Worm (Caenorhabditis elegans) whole organism, late embryonic: Measurements from ENCODE around the gene moma-1.

Source experiments
- C08G9.2 ChIP-seq: sonication (generic microtip); optimal IDR thresholded peaks from 2 replicates; lab custom pipeline; 2016; ENCODE audit warnings: mild to moderate bottlenecking, missing genetic modification characterization, moderate library complexity, missing compliant biosample characterization
- K02D7.2 ChIP-seq: sonication (generic microtip); optimal IDR thresholded peaks from 2 replicates; lab custom pipeline; 2017; ENCODE audit warnings: mild to moderate bottlenecking, missing genetic modification characterization, missing compliant biosample characterization
- T23F11.4 ChIP-seq: fragments of 200-800 bp; sonication (Bioruptor generic); optimal IDR thresholded peaks from 2 replicates; lab custom pipeline; 2018; ENCODE audit warnings: mild to moderate bottlenecking, missing genetic modification characterization, missing compliant biosample characterization
- ama-1 ChIP-seq: fragments of 150-350 bp; optimal IDR thresholded peaks from 2 replicates; lab custom pipeline; 2014
- ceh-14 ChIP-seq: sonication (generic microtip); optimal IDR thresholded peaks from 2 replicates; lab custom pipeline; 2016; ENCODE audit warnings: missing genotype, missing genetic modification characterization, missing compliant biosample characterization
- ceh-22 ChIP-seq: sonication (generic microtip); optimal IDR thresholded peaks from 2 replicates; lab custom pipeline; 2017; ENCODE audit warnings: missing biosample characterization, missing genetic modification characterization
- ceh-31 ChIP-seq: sonication (generic microtip); optimal IDR thresholded peaks from 2 replicates; lab custom pipeline; 2016; ENCODE audit warnings: missing genetic modification characterization, missing compliant biosample characterization
- lin-11 ChIP-seq: fragments of 200-800 bp; sonication (Bioruptor generic); optimal IDR thresholded peaks from 2 replicates; lab custom pipeline; 2018; ENCODE audit warnings: mild to moderate bottlenecking, missing genetic modification characterization, missing compliant biosample characterization
- pat-9 ChIP-seq: fragments of 200-800 bp; sonication (Bioruptor generic); optimal IDR thresholded peaks from 2 replicates; lab custom pipeline; 2018; ENCODE audit warnings: mild to moderate bottlenecking, missing genetic modification characterization, moderate library complexity, missing compliant biosample characterization
- pqm-1 ChIP-seq: sonication (generic microtip); optimal IDR thresholded peaks from 2 replicates; lab custom pipeline; 2016; ENCODE audit warnings: missing genetic modification characterization, missing compliant biosample characterization
- rnt-1 ChIP-seq: sonication (generic microtip); optimal IDR thresholded peaks from 2 replicates; lab custom pipeline; 2016; ENCODE audit warnings: missing genetic modification characterization, missing compliant biosample characterization
- sox-4 ChIP-seq: sonication (generic microtip); optimal IDR thresholded peaks from 2 replicates; lab custom pipeline; 2017; ENCODE audit warnings: mild to moderate bottlenecking, missing genetic modification characterization, inconsistent platforms, missing compliant biosample characterization
- unc-86 ChIP-seq: sonication (generic microtip); optimal IDR thresholded peaks from 2 replicates; lab custom pipeline; 2016; ENCODE audit warnings: missing genetic modification characterization, missing compliant biosample characterization

ce11 chrIII:879634-880033, 27.4 kb upstream of the moma-1 start, which contains the start of the genes T24C4.5 and ucr-2.3:
- TF ChIP-seq K02D7.2: no peak
- TF ChIP-seq C08G9.2 (tag; lab: Kevin White, UChicago): no peak
- TF ChIP-seq ceh-22 (tag; lab: Kevin White, UChicago): no peak
- TF ChIP-seq ceh-14 (tag; lab: Kevin White, UChicago): no peak
- no peak for TF ChIP-seq unc-86 (tag; lab: Kevin White, UChicago)
- no peak for TF ChIP-seq rnt-1
- no peak for TF ChIP-seq ama-1 (lab: Kevin White, UChicago)
- no peak for TF ChIP-seq pqm-1 (tag; lab: Kevin White, UChicago)
- TF ChIP-seq lin-11 (tag; lab: Kevin White, UChicago): no peak
- no peak for TF ChIP-seq sox-4
- TF ChIP-seq T23F11.4: no peak
- no peak for TF ChIP-seq pat-9 (tag; lab: Kevin White, UChicago)
- TF ChIP-seq ceh-31 (tag; lab: Kevin White, UChicago): no peak
